Fruit fly (Drosophila melanogaster) whole organism, embryonic: ENCODE data around the gene Cpr76Bc.

Experiments used
- BtbVII ChIP-seq: fragments of 200-800 bp; sonication (Bioruptor generic); optimal IDR thresholded peaks from 3 replicates; lab custom pipeline; 2017; ENCODE audit warnings: missing biosample characterization, mild to moderate bottlenecking, missing genetic modification characterization
- CG10462 ChIP-seq: fragments of 200-800 bp; sonication (Bioruptor generic); optimal IDR thresholded peaks from 2 replicates; lab custom pipeline; 2016; ENCODE audit warnings: missing biosample characterization, missing genetic modification characterization
- CG13123 ChIP-seq: fragments of 200-800 bp; sonication (Bioruptor generic); optimal IDR thresholded peaks from 2 replicates; lab custom pipeline; 2016; ENCODE audit warnings: missing biosample characterization, missing genetic modification characterization
- CG13424 ChIP-seq: fragments of 200-800 bp; sonication (Bioruptor generic); optimal IDR thresholded peaks from 2 replicates; lab custom pipeline; 2019; ENCODE audit warnings: missing biosample characterization, mild to moderate bottlenecking, missing genetic modification characterization, moderate library complexity
- CG13894 ChIP-seq: fragments of 200-800 bp; sonication (Bioruptor generic); optimal IDR thresholded peaks from 3 replicates; lab custom pipeline; 2018; ENCODE audit warnings: missing biosample characterization, mild to moderate bottlenecking, missing genetic modification characterization, moderate library complexity
- CG14050 ChIP-seq: fragments of 200-800 bp; sonication (Bioruptor generic); IDR thresholded peaks from 3 replicates; pipeline ENCODE4 v1.3.6; 2022; ENCODE audit warnings: missing biosample characterization, missing genetic modification characterization
- CG15696 ChIP-seq: fragments of 200-800 bp; sonication (Bioruptor generic); optimal IDR thresholded peaks from 2 replicates; lab custom pipeline; 2019; ENCODE audit warnings: missing biosample characterization, mild to moderate bottlenecking, missing genetic modification characterization, moderate library complexity
- CG31224 ChIP-seq: fragments of 200-800 bp; sonication (Bioruptor generic); IDR thresholded peaks from 2 replicates; pipeline ENCODE4 v1.3.6; 2022; ENCODE audit warnings: missing biosample characterization, missing genetic modification characterization
- CG31388 ChIP-seq: fragments of 200-800 bp; sonication (Bioruptor generic); optimal IDR thresholded peaks from 2 replicates; lab custom pipeline; 2016; ENCODE audit warnings: missing biosample characterization, missing genetic modification characterization
- CG34376 ChIP-seq: fragments of 200-800 bp; sonication (Bioruptor generic); optimal IDR thresholded peaks from 2 replicates; lab custom pipeline; 2018; ENCODE audit warnings: missing biosample characterization, mild to moderate bottlenecking, missing genetic modification characterization
- CG4404 ChIP-seq: fragments of 200-800 bp; sonication (Bioruptor generic); IDR thresholded peaks from 2 replicates; pipeline ENCODE4 v1.3.6; 2022; ENCODE audit warnings: missing biosample characterization, missing genetic modification characterization
- CG7745 ChIP-seq: fragments of 200-800 bp; sonication (Bioruptor generic); optimal IDR thresholded peaks from 2 replicates; lab custom pipeline; 2018; ENCODE audit warnings: missing biosample characterization, mild to moderate bottlenecking, missing genetic modification characterization, moderate library complexity
- CG8765 ChIP-seq: fragments of 200-800 bp; sonication (Bioruptor generic); IDR thresholded peaks from 2 replicates; pipeline ENCODE4 v1.3.6; 2022; ENCODE audit warnings: missing biosample characterization, missing genetic modification characterization
- CG8944 ChIP-seq: fragments of 200-800 bp; sonication (Bioruptor generic); optimal IDR thresholded peaks from 3 replicates; lab custom pipeline; 2016; ENCODE audit warnings: missing biosample characterization, missing genetic modification characterization
- CG9876 ChIP-seq: fragments of 200-800 bp; sonication (Bioruptor generic); optimal IDR thresholded peaks from 2 replicates; lab custom pipeline; 2016; ENCODE audit warnings: missing biosample characterization, missing genetic modification characterization
- CHES-1-like ChIP-seq: fragments of 200-800 bp; sonication (Bioruptor generic); optimal IDR thresholded peaks from 2 replicates; lab custom pipeline; 2016; ENCODE audit warnings: missing biosample characterization, missing genetic modification characterization
- Camta ChIP-seq: fragments of 200-800 bp; sonication (Bioruptor generic); optimal IDR thresholded peaks from 2 replicates; lab custom pipeline; 2016; ENCODE audit warnings: missing biosample characterization, missing genetic modification characterization
- CrebB ChIP-seq: fragments of 200-800 bp; sonication (Bioruptor generic); optimal IDR thresholded peaks from 3 replicates; lab custom pipeline; 2018; ENCODE audit warnings: missing biosample characterization, mild to moderate bottlenecking, missing genetic modification characterization
- Dek ChIP-seq: fragments of 200-800 bp; sonication (Bioruptor generic); optimal IDR thresholded peaks from 3 replicates; lab custom pipeline; 2019; ENCODE audit warnings: missing biosample characterization, mild to moderate bottlenecking, missing genetic modification characterization, moderate library complexity
- Dip2 ChIP-seq: fragments of 200-800 bp; sonication (Bioruptor generic); IDR thresholded peaks from 2 replicates; pipeline ENCODE4 v1.3.6; 2022; ENCODE audit warnings: missing biosample characterization, missing genetic modification characterization
- Doc2 ChIP-seq: fragments of 200-800 bp; sonication (Bioruptor generic); IDR thresholded peaks from 2 replicates; pipeline ENCODE4 v1.3.6; 2022; ENCODE audit warnings: missing biosample characterization, missing genetic modification characterization
- Dp ChIP-seq: fragments of 200-800 bp; sonication (Bioruptor generic); optimal IDR thresholded peaks from 2 replicates; lab custom pipeline; 2018; ENCODE audit warnings: missing biosample characterization, mild to moderate bottlenecking, missing genetic modification characterization, moderate library complexity
- HLH4C ChIP-seq: fragments of 200-800 bp; sonication (Bioruptor generic); IDR thresholded peaks from 3 replicates; pipeline ENCODE4 v1.3.6; 2022; ENCODE audit warnings: missing biosample characterization, missing genetic modification characterization; ENCODE audit not compliant: partially characterized antibody
- Hey ChIP-seq: fragments of 200-800 bp; sonication (Bioruptor generic); optimal IDR thresholded peaks from 3 replicates; lab custom pipeline; 2018; ENCODE audit warnings: missing biosample characterization, mild to moderate bottlenecking, missing genetic modification characterization
- Hmx ChIP-seq: fragments of 200-800 bp; sonication (Bioruptor generic); optimal IDR thresholded peaks from 2 replicates; lab custom pipeline; 2016; ENCODE audit warnings: missing biosample characterization, missing genetic modification characterization
- Mes4 ChIP-seq: fragments of 200-800 bp; sonication (Bioruptor generic); optimal IDR thresholded peaks from 2 replicates; lab custom pipeline; 2016; ENCODE audit warnings: missing biosample characterization, missing genetic modification characterization
- NFAT ChIP-seq: fragments of 200-800 bp; sonication (Bioruptor generic); IDR thresholded peaks from 2 replicates; pipeline ENCODE4 v1.3.6; 2022; ENCODE audit warnings: missing biosample characterization, missing genetic modification characterization
- Nf-YC ChIP-seq: fragments of 200-800 bp; optimal IDR thresholded peaks from 3 replicates; lab custom pipeline; 2019; ENCODE audit warnings: missing biosample characterization, mild to moderate bottlenecking, missing genetic modification characterization, moderate library complexity
- PHDP ChIP-seq: fragments of 200-800 bp; sonication (Bioruptor generic); optimal IDR thresholded peaks from 3 replicates; lab custom pipeline; 2018; ENCODE audit warnings: missing biosample characterization, mild to moderate bottlenecking, missing genetic modification characterization, moderate library complexity
- Sry-β ChIP-seq: fragments of 200-800 bp; sonication (Bioruptor generic); optimal IDR thresholded peaks from 2 replicates; lab custom pipeline; 2018; ENCODE audit warnings: missing biosample characterization, mild to moderate bottlenecking, missing genetic modification characterization, moderate library complexity
- Taf1 ChIP-seq: fragments of 200-800 bp; sonication (Bioruptor generic); IDR thresholded peaks from 2 replicates; pipeline ENCODE4 v1.3.6; 2022; ENCODE audit warnings: missing biosample characterization, missing genetic modification characterization
- Trl ChIP-seq, 3 experiments: fragments of >200 bp in 2 of 3; fragments of 200-800 bp in 1 of 3; sonication (Bioruptor generic) in 1 of 3; optimal IDR thresholded peaks; 2 replicates in 1 of 3; 3 replicates in 2 of 3; lab custom pipeline; 2016 to 2017; ENCODE audit warnings: missing biosample characterization in 1 of 3, missing genetic modification characterization in 1 of 3
- Vsx1 ChIP-seq: fragments of 200-800 bp; sonication (Bioruptor generic); optimal IDR thresholded peaks from 2 replicates; lab custom pipeline; 2017; ENCODE audit warnings: missing biosample characterization, mild to moderate bottlenecking, missing genetic modification characterization, missing genetic modification reagents
- bsh ChIP-seq, 2 experiments: fragments of 200-800 bp; sonication (Bioruptor generic); optimal IDR thresholded peaks; 2 replicates each; lab custom pipeline; 2017 to 2018; ENCODE audit warnings: mild to moderate bottlenecking in 2 of 2, missing biosample characterization in 2 of 2, missing genetic modification characterization in 2 of 2, moderate library complexity in 1 of 2
- dpn ChIP-seq, 2 experiments: fragments of 200-800 bp; sonication (Bioruptor generic); optimal IDR thresholded peaks; 3 replicates each; lab custom pipeline; 2016; ENCODE audit warnings: missing biosample characterization in 2 of 2, missing genetic modification characterization in 2 of 2
- emc ChIP-seq: fragments of 200-800 bp; sonication (Bioruptor generic); optimal IDR thresholded peaks from 2 replicates; lab custom pipeline; 2016; ENCODE audit warnings: missing biosample characterization, missing genetic modification characterization
- fd3F ChIP-seq: fragments of 200-800 bp; sonication (Bioruptor generic); optimal IDR thresholded peaks from 2 replicates; lab custom pipeline; 2018; ENCODE audit warnings: missing biosample characterization, mild to moderate bottlenecking, missing genetic modification characterization, moderate library complexity
- gcm ChIP-seq: fragments of 200-800 bp; sonication (Bioruptor generic); optimal IDR thresholded peaks from 2 replicates; lab custom pipeline; 2019; ENCODE audit warnings: missing biosample characterization, mild to moderate bottlenecking, missing genetic modification characterization, moderate library complexity
- gem ChIP-seq: fragments of 200-800 bp; sonication (Bioruptor generic); optimal IDR thresholded peaks from 2 replicates; lab custom pipeline; 2019; ENCODE audit warnings: missing biosample characterization, mild to moderate bottlenecking, missing genetic modification characterization, moderate library complexity
- h ChIP-seq: fragments of >200 bp; optimal IDR thresholded peaks from 2 replicates; lab custom pipeline; 2017
- lilli ChIP-seq: fragments of 200-800 bp; sonication (Bioruptor generic); optimal IDR thresholded peaks from 3 replicates; lab custom pipeline; 2016; ENCODE audit warnings: missing biosample characterization, missing genetic modification characterization
- org-1 ChIP-seq: fragments of 200-800 bp; sonication (Bioruptor generic); optimal IDR thresholded peaks from 2 replicates; lab custom pipeline; 2017; ENCODE audit warnings: missing biosample characterization, missing genetic modification characterization
- repo ChIP-seq: fragments of 200-800 bp; sonication (Bioruptor generic); optimal IDR thresholded peaks from 2 replicates; lab custom pipeline; 2016; ENCODE audit warnings: missing biosample characterization, missing genetic modification characterization
- slou ChIP-seq: fragments of 200-800 bp; sonication (Bioruptor generic); optimal IDR thresholded peaks from 3 replicates; lab custom pipeline; 2016; ENCODE audit warnings: missing biosample characterization, missing genetic modification characterization
- sr ChIP-seq: fragments of 200-800 bp; sonication (Bioruptor generic); IDR thresholded peaks from 3 replicates; pipeline ENCODE4 v1.3.6; 2022; ENCODE audit warnings: missing biosample characterization, missing genetic modification characterization
- vnd ChIP-seq: fragments of 200-800 bp; sonication (Bioruptor generic); IDR thresholded peaks from 3 replicates; pipeline ENCODE4 v1.3.6; 2022; ENCODE audit warnings: missing biosample characterization, missing genetic modification characterization; ENCODE audit not compliant: partially characterized antibody
- wdn ChIP-seq: fragments of 200-800 bp; sonication (Bioruptor generic); IDR thresholded peaks from 2 replicates; pipeline ENCODE4 v1.3.6; 2022; ENCODE audit warnings: missing biosample characterization, missing genetic modification characterization
- z ChIP-seq: fragments of 200-800 bp; sonication (Bioruptor generic); IDR thresholded peaks from 3 replicates; pipeline ENCODE4 v1.3.6; 2022; ENCODE audit warnings: missing biosample characterization, missing genetic modification characterization
- zen2 ChIP-seq: fragments of 200-800 bp; sonication (Bioruptor generic); IDR thresholded peaks from 3 replicates; pipeline ENCODE4 v1.3.6; 2022; ENCODE audit warnings: missing biosample characterization, missing genetic modification characterization; ENCODE audit not compliant: partially characterized antibody
- zf30C ChIP-seq: fragments of 200-800 bp; sonication (Bioruptor generic); optimal IDR thresholded peaks from 3 replicates; lab custom pipeline; 2018; ENCODE audit warnings: missing biosample characterization, mild to moderate bottlenecking, missing genetic modification characterization

Cpr76Bc gene

dm6 chr3L:19552136-19552773, 31.5 kb downstream of the Cpr76Bc start, which contains the start of the genes Ltn1 and CG9300 (continued):
- TF ChIP-seq CG14050 (GFP tag; lab: Robert Waterston, UW) = no peak
- TF ChIP-seq h (lab: Kevin White, UChicago) = no peak
- no peak for TF ChIP-seq Nf-YC
- TF ChIP-seq dpn (GFP tag; optimal IDR thresholded peaks at IDR 0.05; lab: Kevin White, UChicago) = peak; percentile 30 to 35
- TF ChIP-seq wdn = peak; percentile 52; the same call in 1 of the 2 replicates
- no peak for TF ChIP-seq bsh (GFP tag; optimal IDR thresholded peaks at IDR 0.05; lab: Kevin White, UChicago)
- TF ChIP-seq Dp (GFP tag; lab: Kevin White, UChicago) = peak; percentile 65
- no peak for TF ChIP-seq CG13123
- TF ChIP-seq Dek (tag; lab: Kevin White, UChicago) = no peak
- no peak for TF ChIP-seq Taf1 (GFP tag; lab: Robert Waterston, UW)
- TF ChIP-seq BtbVII (GFP tag; lab: Kevin White, UChicago) = no peak
- TF ChIP-seq sr (GFP tag; lab: Robert Waterston, UW) = no peak
- TF ChIP-seq Camta = no peak
- no peak for TF ChIP-seq CG10462 (GFP tag; lab: Kevin White, UChicago)
- TF ChIP-seq CG34376 (GFP tag; lab: Kevin White, UChicago) = peak; percentile 52
- no peak for TF ChIP-seq gem (tag; lab: Kevin White, UChicago)
- TF ChIP-seq Sry-β (GFP tag; lab: Kevin White, UChicago) = no peak
- no peak for TF ChIP-seq CG8765
- TF ChIP-seq CG8944 (GFP tag; lab: Kevin White, UChicago) = no peak
- no peak for TF ChIP-seq vnd (GFP tag; lab: Robert Waterston, UW)
- no peak for TF ChIP-seq org-1
- TF ChIP-seq PHDP (tag; lab: Kevin White, UChicago) = no peak
- TF ChIP-seq CG31224 (GFP tag; lab: Robert Waterston, UW) = peak; percentile 22; the same call in 1 of the 2 replicates
- no peak for TF ChIP-seq Doc2 (GFP tag; lab: Robert Waterston, UW)
- no peak for TF ChIP-seq CG31388 (GFP tag; lab: Kevin White, UChicago)
- no peak for TF ChIP-seq Trl (optimal IDR thresholded peaks at IDR 0.05; lab: Kevin White, UChicago)
- TF ChIP-seq Trl (GFP tag; optimal IDR thresholded peaks at IDR 0.05; lab: Kevin White, UChicago) = peak; percentile 53
- TF ChIP-seq zf30C (GFP tag; lab: Kevin White, UChicago) = no peak
- no peak for TF ChIP-seq Hmx (GFP tag; lab: Kevin White, UChicago)
- no peak for TF ChIP-seq fd3F (GFP tag; lab: Kevin White, UChicago)
- no peak for TF ChIP-seq emc (GFP tag; lab: Kevin White, UChicago)
- no peak for TF ChIP-seq Dip2
- peak; percentile 12; the same call in 2 of the 3 replicates for TF ChIP-seq zen2 (GFP tag; lab: Robert Waterston, UW)
- TF ChIP-seq gcm (GFP tag; lab: Kevin White, UChicago) = no peak
- TF ChIP-seq z (GFP tag; lab: Robert Waterston, UW) = no peak
- peak; percentile 50; the same call in 1 of the 2 replicates for TF ChIP-seq NFAT (GFP tag; lab: Robert Waterston, UW)
- no peak for TF ChIP-seq CG9876 (GFP tag; lab: Kevin White, UChicago)
- TF ChIP-seq Mes4 (GFP tag; lab: Kevin White, UChicago) = peak; percentile 50
- no peak for TF ChIP-seq CG7745 (tag; lab: Kevin White, UChicago)
- no peak for TF ChIP-seq CG13894 (tag; lab: Kevin White, UChicago)
- TF ChIP-seq lilli = peak; percentile 14
- TF ChIP-seq CG4404 (GFP tag; lab: Robert Waterston, UW) = no peak
- peak; percentile 41 for TF ChIP-seq CrebB
- peak; percentile 64 for TF ChIP-seq CHES-1-like (GFP tag; lab: Kevin White, UChicago)
- TF ChIP-seq Vsx1 (GFP tag; lab: Kevin White, UChicago) = no peak
- peak; percentile 43; the same call in 1 of the 3 replicates for TF ChIP-seq HLH4C (GFP tag; lab: Robert Waterston, UW)
- no peak for TF ChIP-seq repo (GFP tag; lab: Kevin White, UChicago)
- TF ChIP-seq CG13424 (tag; lab: Kevin White, UChicago) = no peak
- TF ChIP-seq Hey (tag; lab: Kevin White, UChicago) = peak; percentile 39
- no peak for TF ChIP-seq slou (GFP tag; lab: Kevin White, UChicago)
- no peak for TF ChIP-seq CG15696 (tag; lab: Kevin White, UChicago)
